Worm (Caenorhabditis elegans) whole organism, L1 larva: ENCODE measurements around the gene Y32G9B.1.

ENCODE experiments used
- ceh-82 ChIP-seq, 3 experiments: fragments of 150-350 bp in 1 of 3; sonication (generic microtip) in 2 of 3; optimal IDR thresholded peaks; 2 replicates each; lab custom pipeline; 2014 to 2017; ENCODE audit warnings: missing biosample characterization in 3 of 3, missing genetic modification characterization in 3 of 3
- ceh-90 ChIP-seq: sonication (generic microtip); optimal IDR thresholded peaks from 2 replicates; lab custom pipeline; 2016; ENCODE audit warnings: missing genetic modification characterization, missing compliant biosample characterization
- ces-1 ChIP-seq: fragments of 150-350 bp; optimal IDR thresholded peaks from 2 replicates; lab custom pipeline; 2014; ENCODE audit warnings: missing biosample characterization, missing genetic modification reagents, missing genetic modification characterization
- fkh-10 ChIP-seq: sonication (generic microtip); optimal IDR thresholded peaks from 2 replicates; lab custom pipeline; 2017; ENCODE audit warnings: missing biosample characterization, missing genetic modification reagents, missing genetic modification characterization
- nhr-237 ChIP-seq: fragments of 150-350 bp; optimal IDR thresholded peaks from 2 replicates; lab custom pipeline; 2014; ENCODE audit warnings: missing biosample characterization, missing genetic modification characterization
- nhr-28 ChIP-seq: fragments of 150-350 bp; optimal IDR thresholded peaks from 2 replicates; lab custom pipeline; 2014; ENCODE audit warnings: missing biosample characterization, missing genetic modification characterization
- nhr-76 ChIP-seq: sonication (generic microtip); optimal IDR thresholded peaks from 2 replicates; lab custom pipeline; 2017; ENCODE audit warnings: missing biosample characterization, missing genetic modification characterization
- unc-62 ChIP-seq: fragments of 150-350 bp; optimal IDR thresholded peaks from 2 replicates; lab custom pipeline; 2014; ENCODE audit warnings: missing biosample characterization, missing genetic modification reagents, missing genetic modification characterization
- ztf-11 ChIP-seq, 2 experiments: sonication (generic microtip); optimal IDR thresholded peaks; 2 replicates each; lab custom pipeline; 2016 to 2017; ENCODE audit warnings: missing genetic modification characterization in 2 of 2, missing biosample characterization in 1 of 2, missing compliant biosample characterization in 1 of 2

DNA sequence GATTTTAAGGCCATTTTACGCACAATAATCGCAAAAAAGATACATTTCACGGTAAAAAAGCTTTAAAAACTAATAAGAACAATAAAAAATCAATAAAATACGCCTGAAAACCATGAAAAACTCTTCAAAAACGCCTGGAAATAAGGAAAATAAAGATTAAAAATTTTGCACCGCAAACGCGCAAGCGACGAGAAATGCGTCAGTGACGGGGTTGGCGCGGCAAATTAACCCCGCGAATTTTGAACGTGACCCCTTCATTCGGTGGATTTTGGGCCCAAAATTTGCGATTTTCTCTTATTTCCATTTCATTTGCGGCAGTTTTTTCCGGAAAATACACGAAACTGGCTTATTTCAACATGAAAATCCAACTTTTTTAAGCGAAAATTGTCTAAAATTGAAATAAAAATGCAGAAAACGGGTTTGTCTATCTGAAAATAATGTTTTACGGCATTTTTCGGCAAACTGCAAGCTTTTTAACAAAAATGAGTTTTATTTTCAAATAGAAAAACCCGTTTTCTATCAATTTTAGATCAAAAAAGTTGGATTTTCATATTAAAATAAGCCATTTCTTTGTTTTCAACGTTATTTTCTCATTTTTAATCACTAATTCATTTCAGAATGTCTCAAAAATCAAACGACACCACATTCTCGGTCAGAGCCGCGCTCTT is 38.9 kb upstream of the Y32G9B.1 start, which contains the start of gene knl-3:
- TF ChIP-seq nhr-237 (tag; lab: Kevin White, UChicago) (peak; percentile 42), unc-62 (GFP tag; lab: Kevin White, UChicago) (no peak), ceh-90 (tag; lab: Kevin White, UChicago) (peak; percentile 40), ztf-11 (tag; optimal IDR thresholded peaks at IDR 0.05; lab: Kevin White, UChicago) (peak in 1 of 2 experiments; percentile 70), nhr-28 (tag; lab: Kevin White, UChicago) (no peak), nhr-76 (peak; percentile 72), ces-1 (GFP tag; lab: Kevin White, UChicago) (no peak), ceh-82 (tag; optimal IDR thresholded peaks at IDR 0.05; lab: Kevin White, UChicago) (peak; percentile 95 to 96 (median 95)), fkh-10 (GFP tag; lab: Kevin White, UChicago) (peak; percentile 61)
